Worm (Caenorhabditis elegans) whole organism, early embryonic: Measurements from ENCODE around the gene R160.6.

ENCODE experiments used
- B0310.2 ChIP-seq: sonication (generic microtip); optimal IDR thresholded peaks from 2 replicates; lab custom pipeline; 2016; ENCODE audit warnings: mild to moderate bottlenecking, missing genetic modification characterization, missing compliant biosample characterization
- F13C5.2 ChIP-seq: sonication (generic microtip); optimal IDR thresholded peaks from 2 replicates; lab custom pipeline; 2017; ENCODE audit warnings: mild to moderate bottlenecking, missing genetic modification characterization, inconsistent platforms, missing compliant biosample characterization
- aly-1 ChIP-seq: sonication (generic microtip); optimal IDR thresholded peaks from 2 replicates; lab custom pipeline; 2016; ENCODE audit warnings: missing genetic modification characterization, missing compliant biosample characterization
- ama-1 ChIP-seq: fragments of 150-350 bp; optimal IDR thresholded peaks from 2 replicates; lab custom pipeline; 2014
- ceh-13 ChIP-seq: fragments of 200-800 bp; sonication (Bioruptor generic); optimal IDR thresholded peaks from 2 replicates; lab custom pipeline; 2018; ENCODE audit warnings: mild to moderate bottlenecking, missing genetic modification characterization, missing compliant biosample characterization
- ceh-36 ChIP-seq: sonication (generic microtip); optimal IDR thresholded peaks from 2 replicates; lab custom pipeline; 2016; ENCODE audit warnings: missing genetic modification characterization, inconsistent platforms, missing compliant biosample characterization
- ets-7 ChIP-seq: sonication (generic microtip); optimal IDR thresholded peaks from 2 replicates; lab custom pipeline; 2016; ENCODE audit warnings: missing genotype, missing genetic modification characterization, missing compliant biosample characterization
- flt-1 ChIP-seq: fragments of 200-800 bp; sonication (Bioruptor generic); IDR thresholded peaks from 2 replicates; pipeline ENCODE4 v1.3.6; 2022; ENCODE audit warnings: missing genetic modification characterization, missing compliant biosample characterization
- hmbx-1 ChIP-seq: sonication (generic microtip); optimal IDR thresholded peaks from 2 replicates; lab custom pipeline; 2016; ENCODE audit warnings: mild to moderate bottlenecking, missing genetic modification characterization, missing compliant biosample characterization
- hmg-4 ChIP-seq: fragments of 200-800 bp; sonication (Bioruptor generic); optimal IDR thresholded peaks from 2 replicates; lab custom pipeline; 2018; ENCODE audit warnings: mild to moderate bottlenecking, missing genetic modification characterization, missing compliant biosample characterization
- hnd-1 ChIP-seq: sonication (generic microtip); optimal IDR thresholded peaks from 2 replicates; lab custom pipeline; 2016; ENCODE audit warnings: missing genetic modification characterization, missing compliant biosample characterization
- pes-1 ChIP-seq: fragments of 200-800 bp; sonication (Bioruptor generic); IDR thresholded peaks from 2 replicates; pipeline ENCODE4 v1.3.6; 2022; ENCODE audit warnings: missing genetic modification reagents, missing genetic modification characterization, missing compliant biosample characterization
- scrt-1 ChIP-seq: fragments of 200-800 bp; sonication (Bioruptor generic); IDR thresholded peaks from 2 replicates; pipeline ENCODE4 v1.3.6; 2022; ENCODE audit warnings: missing genetic modification characterization, missing compliant biosample characterization
- sea-1 ChIP-seq: fragments of 200-800 bp; sonication (Bioruptor generic); conservative IDR thresholded peaks from 2 replicates; pipeline ENCODE4 v1.3.6; 2022; ENCODE audit warnings: missing genetic modification characterization, missing compliant biosample characterization
- tbx-11 ChIP-seq: fragments of 200-800 bp; sonication (Bioruptor generic); IDR thresholded peaks from 2 replicates; pipeline ENCODE4 v1.3.6; 2022; ENCODE audit warnings: missing genetic modification characterization, missing compliant biosample characterization
- tbx-37 ChIP-seq: fragments of 200-800 bp; sonication (Bioruptor generic); conservative IDR thresholded peaks from 2 replicates; pipeline ENCODE4 v1.3.6; 2022; ENCODE audit warnings: missing genetic modification reagents, missing genetic modification characterization, missing compliant biosample characterization
- tra-4 ChIP-seq: sonication (generic microtip); optimal IDR thresholded peaks from 2 replicates; lab custom pipeline; 2017; ENCODE audit warnings: missing genetic modification characterization, missing compliant biosample characterization

The R160.6 gene

ce11 chrX:4373123-4373522 is at the start of gene R160.6:
Gene R160.6 (minus strand): TSS chrX:4373223.
- TF ChIP-seq ama-1 (lab: Kevin White, UChicago) = no peak
- TF ChIP-seq tra-4 (tag; lab: Kevin White, UChicago) = no peak
- no peak for TF ChIP-seq tbx-37 (GFP tag; lab: Robert Waterston, UW)
- TF ChIP-seq hnd-1 = no peak
- TF ChIP-seq sea-1 (GFP tag; lab: Robert Waterston, UW) = no peak
- no peak for TF ChIP-seq B0310.2 (tag; lab: Kevin White, UChicago)
- no peak for TF ChIP-seq ets-7 (tag; lab: Kevin White, UChicago)
- TF ChIP-seq F13C5.2 (tag; lab: Kevin White, UChicago) = no peak
- no peak for TF ChIP-seq scrt-1 (GFP tag; lab: Robert Waterston, UW)
- TF ChIP-seq hmg-4 (GFP tag; lab: Kevin White, UChicago) = no peak
- TF ChIP-seq aly-1 (tag; lab: Kevin White, UChicago) = no peak
- TF ChIP-seq flt-1 (GFP tag; lab: Robert Waterston, UW) = no peak
- TF ChIP-seq hmbx-1 = no peak
- no peak for TF ChIP-seq ceh-13 (GFP tag; lab: Kevin White, UChicago)
- TF ChIP-seq ceh-36 = no peak

ce11 chrX:4418751-4419150 is 45.7 kb upstream of the R160.6 start, which contains the start of gene dop-1:
Gene dop-1 (minus strand): TSS chrX:4418851.
- TF ChIP-seq tra-4 (tag; lab: Kevin White, UChicago) (no peak), ceh-36 (no peak), ama-1 (lab: Kevin White, UChicago) (no peak), tbx-37 (GFP tag; lab: Robert Waterston, UW) (no peak), hmbx-1 (no peak), ets-7 (tag; lab: Kevin White, UChicago) (no peak), hnd-1 (no peak), ceh-13 (GFP tag; lab: Kevin White, UChicago) (no peak), sea-1 (GFP tag; lab: Robert Waterston, UW) (no peak), hmg-4 (GFP tag; lab: Kevin White, UChicago) (no peak), flt-1 (GFP tag; lab: Robert Waterston, UW) (no peak), F13C5.2 (tag; lab: Kevin White, UChicago) (no peak), B0310.2 (tag; lab: Kevin White, UChicago) (no peak), pes-1 (GFP tag; lab: Robert Waterston, UW) (no peak)

- TF ChIP-seq hnd-1 (no peak), tra-4 (tag; lab: Kevin White, UChicago) (no peak), pes-1 (GFP tag; lab: Robert Waterston, UW) (no peak), hmg-4 (GFP tag; lab: Kevin White, UChicago) (no peak), tbx-11 (GFP tag; lab: Robert Waterston, UW) (no peak), tbx-37 (GFP tag; lab: Robert Waterston, UW) (no peak), F13C5.2 (tag; lab: Kevin White, UChicago) (no peak), aly-1 (tag; lab: Kevin White, UChicago) (no peak), ets-7 (tag; lab: Kevin White, UChicago) (no peak), flt-1 (GFP tag; lab: Robert Waterston, UW) (no peak), ama-1 (lab: Kevin White, UChicago) (no peak), ceh-36 (no peak), B0310.2 (tag; lab: Kevin White, UChicago) (no peak), sea-1 (GFP tag; lab: Robert Waterston, UW) (no peak), hmbx-1 (no peak), ceh-13 (GFP tag; lab: Kevin White, UChicago) (no peak)
Observed at ce11 chrX:4415289-4415688, 42.3 kb upstream of the R160.6 start.

ce11 chrX:4413206-4413605 is 40.2 kb upstream of the R160.6 start:
- no peak for TF ChIP-seq hnd-1
- no peak for TF ChIP-seq ceh-36
- TF ChIP-seq aly-1 (tag; lab: Kevin White, UChicago) = no peak
- no peak for TF ChIP-seq hmbx-1
- no peak for TF ChIP-seq ama-1 (lab: Kevin White, UChicago)
- no peak for TF ChIP-seq F13C5.2 (tag; lab: Kevin White, UChicago)
- no peak for TF ChIP-seq tbx-11 (GFP tag; lab: Robert Waterston, UW)
- no peak for TF ChIP-seq ceh-13 (GFP tag; lab: Kevin White, UChicago)

- TF ChIP-seq tra-4 (tag; lab: Kevin White, UChicago) = no peak
- TF ChIP-seq tbx-11 (GFP tag; lab: Robert Waterston, UW) = no peak
- TF ChIP-seq ceh-13 (GFP tag; lab: Kevin White, UChicago) = no peak
- no peak for TF ChIP-seq hmbx-1
- no peak for TF ChIP-seq tbx-37 (GFP tag; lab: Robert Waterston, UW)
- TF ChIP-seq pes-1 (GFP tag; lab: Robert Waterston, UW) = no peak
- TF ChIP-seq flt-1 (GFP tag; lab: Robert Waterston, UW) = no peak
- no peak for TF ChIP-seq hmg-4 (GFP tag; lab: Kevin White, UChicago)
- TF ChIP-seq B0310.2 (tag; lab: Kevin White, UChicago) = no peak
- TF ChIP-seq aly-1 (tag; lab: Kevin White, UChicago) = no peak
- TF ChIP-seq hnd-1 = no peak
- no peak for TF ChIP-seq sea-1 (GFP tag; lab: Robert Waterston, UW)
- TF ChIP-seq ets-7 (tag; lab: Kevin White, UChicago) = no peak
- no peak for TF ChIP-seq ama-1 (lab: Kevin White, UChicago)
- TF ChIP-seq ceh-36 = no peak
- TF ChIP-seq scrt-1 (GFP tag; lab: Robert Waterston, UW) = no peak
Observed at ce11 chrX:4410280-4410911, 37.4 kb upstream of the R160.6 start.

- TF ChIP-seq scrt-1 (GFP tag; lab: Robert Waterston, UW) (no peak), tbx-37 (GFP tag; lab: Robert Waterston, UW) (no peak), hnd-1 (no peak), ceh-36 (no peak), ceh-13 (GFP tag; lab: Kevin White, UChicago) (no peak), hmg-4 (GFP tag; lab: Kevin White, UChicago) (no peak), F13C5.2 (tag; lab: Kevin White, UChicago) (no peak), sea-1 (GFP tag; lab: Robert Waterston, UW) (no peak), aly-1 (tag; lab: Kevin White, UChicago) (no peak), B0310.2 (tag; lab: Kevin White, UChicago) (no peak), ets-7 (tag; lab: Kevin White, UChicago) (no peak)
Observed at ce11 chrX:4409591-4410279, 36.7 kb upstream of the R160.6 start.
